Worm (Caenorhabditis elegans) whole organism, L2 larva: Measurements from ENCODE around the gene str-256.

Experiments used
- ceh-82 ChIP-seq: fragments of 150-350 bp; optimal IDR thresholded peaks from 2 replicates; lab custom pipeline; 2014; ENCODE audit warnings: missing biosample characterization, missing genetic modification characterization
- fos-1 ChIP-seq: fragments of 150-350 bp; optimal IDR thresholded peaks from 2 replicates; lab custom pipeline; 2014; ENCODE audit warnings: missing biosample characterization, missing genetic modification characterization
- unc-62 ChIP-seq: fragments of 150-350 bp; optimal IDR thresholded peaks from 2 replicates; lab custom pipeline; 2014; ENCODE audit warnings: missing biosample characterization, missing genetic modification reagents, missing genetic modification characterization
- ztf-4 ChIP-seq: fragments of 150-350 bp; optimal IDR thresholded peaks from 2 replicates; lab custom pipeline; 2014; ENCODE audit warnings: missing biosample characterization, missing genetic modification characterization

- TF ChIP-seq ztf-4 (tag; lab: Kevin White, UChicago) (no peak), ceh-82 (tag; lab: Kevin White, UChicago) (no peak), fos-1 (no peak), unc-62 (no peak)
Observed at ce11 chrV:486684-487083, 14.4 kb downstream of the str-256 start, which contains the start of gene nhr-211.
